Fruit fly (Drosophila melanogaster) whole organism, adult: ENCODE results near the gene CG14411.
A peak's percentile ranks its signal among the peaks of the same experiment; 100 is the strongest.

Source experiments
- CG12768 ChIP-seq: fragments of 200-800 bp; sonication (Bioruptor generic); optimal IDR thresholded peaks from 2 replicates; lab custom pipeline; 2017; ENCODE audit warnings: missing biosample characterization, missing genetic modification characterization, mild to moderate bottlenecking, moderate library complexity, missing genetic modification reagents
- CG14711 ChIP-seq: fragments of 200-800 bp; sonication (Bioruptor generic); optimal IDR thresholded peaks from 2 replicates; lab custom pipeline; 2018; ENCODE audit warnings: missing biosample characterization, mild to moderate bottlenecking, missing genetic modification characterization, moderate library complexity
- CG5204 ChIP-seq: fragments of 200-800 bp; sonication (Bioruptor generic); optimal IDR thresholded peaks from 2 replicates; lab custom pipeline; 2016; ENCODE audit warnings: missing biosample characterization, missing genetic modification characterization
- CG7045 ChIP-seq: fragments of 200-800 bp; sonication (Bioruptor generic); optimal IDR thresholded peaks from 2 replicates; lab custom pipeline; 2017; ENCODE audit warnings: missing biosample characterization, mild to moderate bottlenecking, missing genetic modification characterization
- Clk ChIP-seq: fragments of 200-800 bp; sonication (Bioruptor generic); optimal IDR thresholded peaks from 2 replicates; lab custom pipeline; 2017; ENCODE audit warnings: missing biosample characterization, missing genetic modification characterization
- Mnt ChIP-seq: fragments of 200-800 bp; sonication (Bioruptor generic); optimal IDR thresholded peaks from 2 replicates; lab custom pipeline; 2016; ENCODE audit warnings: missing biosample characterization, mild to moderate bottlenecking, missing genetic modification characterization
- bab1 ChIP-seq: fragments of 200-800 bp; sonication (Bioruptor generic); optimal IDR thresholded peaks from 3 replicates; lab custom pipeline; 2019; ENCODE audit warnings: missing biosample characterization, mild to moderate bottlenecking, missing genetic modification characterization, moderate library complexity
- cnc ChIP-seq, 2 experiments: fragments of >200 bp; optimal IDR thresholded peaks; 2 replicates each; lab custom pipeline; 2017
- kay ChIP-seq: fragments of 200-800 bp; sonication (Bioruptor generic); peaks from one replicate; lab custom pipeline; 2016; ENCODE audit warnings: missing biosample characterization, missing genetic modification characterization, borderline replicate concordance
- ovo ChIP-seq: fragments of 200-800 bp; sonication (Bioruptor generic); optimal IDR thresholded peaks from 2 replicates; lab custom pipeline; 2016; ENCODE audit warnings: missing biosample characterization, missing genetic modification characterization

DNA sequence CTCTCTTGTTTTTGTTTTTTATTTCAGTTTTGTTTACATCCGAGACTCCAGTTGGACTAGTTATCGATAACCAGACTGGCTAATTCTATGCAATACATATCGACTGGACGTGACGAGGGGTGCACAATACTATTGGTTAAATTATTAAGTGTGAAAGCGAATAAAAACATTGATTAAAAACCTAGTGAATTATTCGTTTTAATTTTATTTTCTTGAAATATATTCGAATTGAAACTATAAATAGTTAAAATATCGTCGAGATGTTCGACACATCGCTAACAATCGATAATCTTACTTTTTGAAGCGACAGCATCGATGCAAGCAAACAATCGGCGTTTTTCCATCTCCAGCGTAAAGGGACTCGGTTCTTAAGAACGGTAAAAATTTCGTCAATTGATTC, 6.6 kb downstream of the CG14411 start, which contains the start of the genes CG32590 and Flo2:
- no peak for TF ChIP-seq CG7045 (GFP tag; lab: Kevin White, UChicago)
- TF ChIP-seq cnc (optimal IDR thresholded peaks at IDR 0.05; lab: Kevin White, UChicago) = no peak
- peak; percentile 87 for TF ChIP-seq bab1 (GFP tag; lab: Kevin White, UChicago)
- peak; percentile 71 for TF ChIP-seq kay (GFP tag; lab: Kevin White, UChicago)
- peak; percentile 81 for TF ChIP-seq Mnt (GFP tag; lab: Kevin White, UChicago)
- no peak for TF ChIP-seq CG5204 (GFP tag; lab: Kevin White, UChicago)
- TF ChIP-seq CG14711 (tag; lab: Kevin White, UChicago) = peak; percentile 82
- peak; percentile 72 for TF ChIP-seq ovo (GFP tag; lab: Kevin White, UChicago)
- peak; percentile 48 for TF ChIP-seq Clk (GFP tag; lab: Kevin White, UChicago)
- TF ChIP-seq CG12768 (GFP tag; lab: Kevin White, UChicago) = peak; percentile 26
